Fruit fly (Drosophila melanogaster) whole organism, prepupa: Measurements from ENCODE around the gene CG42714.

Source experiments
- Blimp-1 ChIP-seq: fragments of 200-800 bp; sonication (Bioruptor generic); optimal IDR thresholded peaks from 3 replicates; lab custom pipeline; 2017; ENCODE audit warnings: missing biosample characterization, missing genetic modification characterization, mild to moderate bottlenecking, moderate library complexity, missing genetic modification reagents
- CG6792 ChIP-seq: fragments of 200-800 bp; sonication (Bioruptor generic); optimal IDR thresholded peaks from 3 replicates; lab custom pipeline; 2016; ENCODE audit warnings: missing biosample characterization, missing genetic modification characterization
- CG8119 ChIP-seq: fragments of 200-800 bp; sonication (Bioruptor generic); IDR thresholded peaks from 3 replicates; pipeline ENCODE4 v1.3.6; 2022; ENCODE audit warnings: missing biosample characterization, missing genetic modification characterization
- Eip78C ChIP-seq: fragments of 200-800 bp; sonication (Bioruptor generic); peaks from one replicate; lab custom pipeline; 2016; ENCODE audit warnings: missing biosample characterization, missing genetic modification characterization
- Ets21C ChIP-seq: fragments of 200-800 bp; sonication (Bioruptor generic); optimal IDR thresholded peaks from 3 replicates; lab custom pipeline; 2016; ENCODE audit warnings: missing biosample characterization, missing genetic modification characterization
- OdsH ChIP-seq: fragments of 200-800 bp; sonication (Bioruptor generic); optimal IDR thresholded peaks from 3 replicates; lab custom pipeline; 2016; ENCODE audit warnings: missing biosample characterization, missing genetic modification characterization
- lz ChIP-seq: fragments of 200-800 bp; sonication (Bioruptor generic); optimal IDR thresholded peaks from 3 replicates; lab custom pipeline; 2016; ENCODE audit warnings: missing biosample characterization, missing genetic modification characterization
- topi ChIP-seq: fragments of 200-800 bp; sonication (Bioruptor generic); optimal IDR thresholded peaks from 3 replicates; lab custom pipeline; 2016; ENCODE audit warnings: missing biosample characterization, missing genetic modification characterization

DNA sequence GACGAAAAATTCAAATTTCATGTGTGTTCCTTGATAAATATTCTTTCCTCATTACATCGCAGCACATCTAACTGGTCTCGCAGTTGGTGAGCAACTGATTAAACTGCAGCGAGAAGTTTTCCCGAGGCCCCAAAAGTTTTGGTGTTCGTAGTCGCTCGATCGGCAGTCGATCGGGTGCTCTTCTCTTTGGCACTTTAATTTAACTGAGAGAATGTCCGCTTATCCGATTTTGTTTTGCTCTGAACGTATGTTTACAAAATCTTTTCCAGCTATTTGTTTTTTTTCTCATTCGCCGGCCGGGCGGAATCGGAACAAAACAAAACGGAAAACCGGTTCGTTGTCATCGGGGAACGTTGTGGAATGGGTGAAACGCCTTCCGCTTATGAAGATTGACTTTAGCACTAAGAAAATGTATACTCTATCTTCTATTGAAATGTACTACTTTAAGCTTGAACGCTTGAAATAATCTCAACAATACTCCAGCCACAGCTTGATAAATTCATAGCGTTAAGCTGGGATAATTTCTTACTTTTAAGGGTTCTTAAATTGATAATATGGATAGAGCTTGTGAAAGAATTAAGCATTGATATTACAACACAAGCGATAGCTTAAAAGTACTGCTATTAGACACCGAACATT lies 15.2 kb downstream of the CG42714 start:
- TF ChIP-seq Blimp-1 (GFP tag; lab: Kevin White, UChicago), result no peak
- TF ChIP-seq Eip78C (GFP tag; lab: Kevin White, UChicago), result peak; percentile 25
- no peak for TF ChIP-seq lz (GFP tag; lab: Kevin White, UChicago)
- TF ChIP-seq topi (GFP tag; lab: Kevin White, UChicago), result no peak
- TF ChIP-seq Ets21C (GFP tag; lab: Kevin White, UChicago), result no peak
- TF ChIP-seq CG6792, result no peak
- peak; percentile 49; the same call in 2 of the 3 replicates for TF ChIP-seq CG8119 (GFP tag; lab: Robert Waterston, UW)
- TF ChIP-seq OdsH, result no peak
